Fruit fly (Drosophila melanogaster): ENCODE data around the gene Sec13.

- TF ChIP-seq CG1620 (GFP tag; optimal IDR thresholded peaks at IDR 0.05) (no peak), CG7045 (GFP tag; optimal IDR thresholded peaks at IDR 0.05) (no peak), Mnt (GFP tag; optimal IDR thresholded peaks at IDR 0.05) (no peak), bab1 (GFP tag; optimal IDR thresholded peaks at IDR 0.05) (no peak), Crg-1 (GFP tag; optimal IDR thresholded peaks at IDR 0.05) (no peak), CG33017 (tag; optimal IDR thresholded peaks at IDR 0.05) (no peak), CG11617 (GFP tag; optimal IDR thresholded peaks at IDR 0.05) (no peak), kay (GFP tag; ENCODE audit: borderline replicate concordance) (no peak), CG7101 (tag; optimal IDR thresholded peaks at IDR 0.05) (no peak), cnc (optimal IDR thresholded peaks at IDR 0.05) (no peak), pad (GFP tag; optimal IDR thresholded peaks at IDR 0.05) (no peak), CG5204 (GFP tag; optimal IDR thresholded peaks at IDR 0.05) (no peak)
Observed at dm6 chr3R:23323639-23324350, 32.3 kb upstream of the Sec13 start.

Measured in whole organism, adult.